Fruit fly (Drosophila melanogaster): ENCODE data around the gene CLIP-190.

Gene CLIP-190

DNA sequence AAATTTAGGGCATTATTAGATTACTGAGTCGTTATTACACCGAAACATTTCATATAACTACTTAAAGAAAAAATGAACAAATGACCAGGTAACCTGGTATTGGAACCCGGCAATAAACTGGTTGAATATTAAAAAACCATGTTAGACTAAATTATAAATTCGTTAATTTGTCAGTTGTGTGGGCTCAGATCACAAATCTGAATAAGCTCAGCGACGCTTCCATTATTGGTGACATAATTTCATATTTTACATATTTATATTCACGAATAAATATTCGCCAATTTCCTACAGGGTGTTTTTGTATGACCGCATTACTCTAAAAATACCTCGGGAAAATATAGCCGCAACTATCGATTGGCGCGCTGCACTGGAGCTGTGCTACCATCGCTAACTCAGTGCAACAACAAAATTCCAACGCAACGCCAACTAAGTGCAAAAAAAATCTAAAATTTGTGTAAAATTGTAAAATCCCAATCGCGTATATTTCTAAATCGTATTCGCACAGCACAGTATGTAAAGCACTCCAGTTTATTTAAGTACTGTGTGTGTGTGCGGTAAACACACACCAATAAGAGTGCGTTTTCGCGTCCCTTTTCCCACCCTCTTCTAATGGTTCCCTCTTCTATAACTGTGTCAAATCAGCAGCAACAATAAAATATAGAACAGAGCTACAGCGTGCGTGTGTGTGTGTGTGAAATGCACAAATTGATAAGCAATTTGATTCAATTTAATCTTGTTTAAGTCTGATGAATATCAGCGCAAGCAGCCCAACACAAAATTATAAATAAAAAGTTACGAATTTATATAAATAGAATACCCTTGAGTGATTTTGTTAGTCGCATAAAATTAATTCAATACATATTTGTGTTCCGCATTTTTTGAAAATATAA, at the start of gene CLIP-190 (continued):
- TF ChIP-seq CG34224 (GFP tag; IDR thresholded peaks at IDR 0.05; ENCODE audit: partially characterized antibody) = peak; percentile 50; the same call in 2 of the 3 replicates
- TF ChIP-seq grau (tag; optimal IDR thresholded peaks at IDR 0.05) = no peak
- TF ChIP-seq Dref (GFP tag; IDR thresholded peaks at IDR 0.05) = peak; percentile 78
- 0 out of 3 replicates have a peak, but pooled peaks have one; percentile 9 for TF ChIP-seq dysf (GFP tag; IDR thresholded peaks at IDR 0.05)
- no peak for TF ChIP-seq CG15514 (GFP tag; optimal IDR thresholded peaks at IDR 0.05)
- no peak for TF ChIP-seq CG4424 (GFP tag; optimal IDR thresholded peaks at IDR 0.05)
- no peak for TF ChIP-seq CG4282 (GFP tag; optimal IDR thresholded peaks at IDR 0.05)
- TF ChIP-seq Dbx (GFP tag; IDR thresholded peaks at IDR 0.05) = 0 out of 3 replicates have a peak, but pooled peaks have one; percentile 21
- no peak for TF ChIP-seq CG10431 (GFP tag; optimal IDR thresholded peaks at IDR 0.05)
- no peak for TF ChIP-seq Dad (GFP tag; optimal IDR thresholded peaks at IDR 0.05)
- peak; percentile 12 for TF ChIP-seq CG12769 (tag; optimal IDR thresholded peaks at IDR 0.05)
- peak; percentile 74; the same call in 1 of the 2 replicates for TF ChIP-seq CG42726 (GFP tag; IDR thresholded peaks at IDR 0.05; ENCODE audit: partially characterized antibody)
- TF ChIP-seq pfk (GFP tag; optimal IDR thresholded peaks at IDR 0.05) = no peak
- TF ChIP-seq Usf (GFP tag; optimal IDR thresholded peaks at IDR 0.05) = no peak
- no peak for TF ChIP-seq CG10366 (GFP tag; IDR thresholded peaks at IDR 0.05)
- TF ChIP-seq Antp (GFP tag; optimal IDR thresholded peaks at IDR 0.05) = peak; percentile 39
- peak; percentile 59 for TF ChIP-seq slbo (GFP tag; IDR thresholded peaks at IDR 0.05)
- TF ChIP-seq CHES-1-like (GFP tag; optimal IDR thresholded peaks at IDR 0.05) = peak; percentile 37
- 0 out of 3 replicates have a peak, but pooled peaks have one; percentile 24 for TF ChIP-seq ken (GFP tag; IDR thresholded peaks at IDR 0.05)
- peak; percentile 78 for TF ChIP-seq Elba2 (GFP tag; optimal IDR thresholded peaks at IDR 0.05)
- no peak for TF ChIP-seq Gsc (GFP tag; IDR thresholded peaks at IDR 0.05)
- TF ChIP-seq CG12219 (GFP tag; optimal IDR thresholded peaks at IDR 0.05) = no peak
- TF ChIP-seq CG11504 (tag; optimal IDR thresholded peaks at IDR 0.05) = no peak
- peak; percentile 30 for TF ChIP-seq pho (GFP tag; optimal IDR thresholded peaks at IDR 0.05)
- peak; percentile 17 for TF ChIP-seq CG14710 (tag; optimal IDR thresholded peaks at IDR 0.05)
- no peak for TF ChIP-seq CG12744 (GFP tag; optimal IDR thresholded peaks at IDR 0.05)
- TF ChIP-seq Dip3 (GFP tag; optimal IDR thresholded peaks at IDR 0.05) = peak; percentile 22
- TF ChIP-seq CG15479 (GFP tag; optimal IDR thresholded peaks at IDR 0.05) = no peak
- TF ChIP-seq Abd-B (GFP tag; optimal IDR thresholded peaks at IDR 0.05) = no peak
- peak; percentile 16 for TF ChIP-seq CG3995 (GFP tag; optimal IDR thresholded peaks at IDR 0.05)
- TF ChIP-seq Mrtf (GFP tag; IDR thresholded peaks at IDR 0.05) = no peak
- TF ChIP-seq CG33213 (GFP tag; optimal IDR thresholded peaks at IDR 0.05) = peak; percentile 47
- no peak for TF ChIP-seq slou (GFP tag; optimal IDR thresholded peaks at IDR 0.05)
- peak; percentile 2 for TF ChIP-seq Myb (GFP tag; optimal IDR thresholded peaks at IDR 0.05)
- TF ChIP-seq Kr (GFP tag; optimal IDR thresholded peaks at IDR 0.05) = no peak
- no peak for TF ChIP-seq BtbVII (GFP tag; optimal IDR thresholded peaks at IDR 0.05)
- TF ChIP-seq D (optimal IDR thresholded peaks at IDR 0.05) = no peak
- TF ChIP-seq D (GFP tag; optimal IDR thresholded peaks at IDR 0.05) = no peak
- TF ChIP-seq Doc3 (GFP tag; IDR thresholded peaks at IDR 0.05; ENCODE audit: partially characterized antibody) = peak; percentile 39; the same call in 1 of the 3 replicates
- TF ChIP-seq mld (GFP tag; IDR thresholded peaks at IDR 0.05; ENCODE audit: partially characterized antibody) = no peak
- TF ChIP-seq Ada2b (GFP tag; IDR thresholded peaks at IDR 0.05) = no peak
- TF ChIP-seq hth (optimal IDR thresholded peaks at IDR 0.05) = no peak
- no peak for TF ChIP-seq CG12071 (GFP tag; optimal IDR thresholded peaks at IDR 0.05)
- no peak for TF ChIP-seq NC2α (GFP tag; optimal IDR thresholded peaks at IDR 0.05)
- TF ChIP-seq Gug (GFP tag; IDR thresholded peaks at IDR 0.05) = peak; percentile 44; the same call in 1 of the 4 replicates
- no peak for TF ChIP-seq pnt (GFP tag; optimal IDR thresholded peaks at IDR 0.05)
- TF ChIP-seq CG17802 (tag; optimal IDR thresholded peaks at IDR 0.05) = no peak
- no peak for TF ChIP-seq NfI (GFP tag; optimal IDR thresholded peaks at IDR 0.05)
- TF ChIP-seq Dp (GFP tag; optimal IDR thresholded peaks at IDR 0.05) = peak; percentile 58
